Fruit fly (Drosophila melanogaster): Measurements from ENCODE around the gene usp.

Gene usp

dm6 chrX:2065073-2065472 is 23.0 kb upstream of the usp start, which contains the start of gene CG4281:
CG4281 (minus strand) TSS chrX:2065142.
- TF ChIP-seq CG12768 (GFP tag; optimal IDR thresholded peaks at IDR 0.05) (no peak), tj (GFP tag; optimal IDR thresholded peaks at IDR 0.05) (peak; percentile 24), kay (GFP tag; ENCODE audit: borderline replicate concordance) (no peak), Crg-1 (GFP tag; optimal IDR thresholded peaks at IDR 0.05) (peak; percentile 17), Hr96 (GFP tag; optimal IDR thresholded peaks at IDR 0.05) (no peak), CG11617 (GFP tag; optimal IDR thresholded peaks at IDR 0.05) (peak; percentile 23), pad (GFP tag; optimal IDR thresholded peaks at IDR 0.05) (no peak), CG7101 (tag; optimal IDR thresholded peaks at IDR 0.05) (peak; percentile 13), CG33017 (tag; optimal IDR thresholded peaks at IDR 0.05) (no peak), bab1 (GFP tag; optimal IDR thresholded peaks at IDR 0.05) (peak; percentile 70), CG7045 (GFP tag; optimal IDR thresholded peaks at IDR 0.05) (no peak), Mnt (GFP tag; optimal IDR thresholded peaks at IDR 0.05) (peak; percentile 37), Clk (GFP tag; optimal IDR thresholded peaks at IDR 0.05) (no peak), CG1620 (GFP tag; optimal IDR thresholded peaks at IDR 0.05) (no peak), cnc (optimal IDR thresholded peaks at IDR 0.05) (no peak), CG14711 (tag; optimal IDR thresholded peaks at IDR 0.05) (peak; percentile 40), cic (GFP tag; optimal IDR thresholded peaks at IDR 0.05) (no peak), CG5204 (GFP tag; optimal IDR thresholded peaks at IDR 0.05) (no peak), ovo (GFP tag; optimal IDR thresholded peaks at IDR 0.05) (no peak), toe (GFP tag; optimal IDR thresholded peaks at IDR 0.05) (no peak)

DNA sequence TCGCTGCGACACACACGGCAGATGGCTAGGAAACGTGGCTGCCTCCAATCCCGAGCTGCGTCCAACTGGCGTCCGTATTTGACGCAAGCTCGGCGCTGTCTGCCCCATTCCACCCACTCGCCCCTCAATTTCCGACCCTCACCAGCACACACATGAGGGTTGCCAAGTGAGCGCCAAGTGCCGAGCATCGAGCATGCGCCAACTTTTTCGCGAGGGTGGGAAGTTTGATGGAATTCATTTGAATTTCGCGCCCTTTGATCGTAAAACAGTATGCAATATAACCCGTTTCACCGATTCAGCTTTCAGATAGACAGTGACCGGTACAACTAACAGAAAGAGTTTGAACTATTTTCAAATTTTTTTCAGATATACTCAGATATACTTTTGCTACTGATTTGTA is 19.7 kb upstream of the usp start, which contains the start of gene Sik2:
TSS of gene Sik2 (minus strand) at position 67 of the 400 bp plus-strand sequence.
- TF ChIP-seq CG1620 (GFP tag; optimal IDR thresholded peaks at IDR 0.05) (no peak), CG14711 (tag; optimal IDR thresholded peaks at IDR 0.05) (peak; percentile 62)

DNA sequence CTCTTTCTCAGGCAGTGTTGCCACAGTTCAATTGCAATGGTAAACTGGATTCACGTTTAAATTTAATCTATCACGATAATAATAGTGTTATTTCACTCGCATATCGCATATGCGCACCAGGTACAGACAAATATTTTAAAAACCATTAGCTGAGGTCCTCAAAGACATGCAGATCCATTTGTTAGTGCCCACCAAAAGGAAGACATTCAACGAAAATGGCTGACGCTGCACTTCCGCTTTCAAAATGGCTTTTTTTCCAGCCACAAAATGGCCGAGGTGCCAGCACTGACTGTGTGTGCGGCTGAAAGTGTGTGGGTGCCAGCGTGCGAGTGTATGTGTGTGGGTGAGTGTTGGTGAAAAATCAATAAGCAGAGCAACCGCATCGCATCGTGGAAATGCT is 19.0 kb upstream of the usp start:
- peak; percentile 60 for TF ChIP-seq CG11617 (GFP tag; optimal IDR thresholded peaks at IDR 0.05)
- TF ChIP-seq Hr96 (GFP tag; optimal IDR thresholded peaks at IDR 0.05), result no peak
- TF ChIP-seq Mnt (GFP tag; optimal IDR thresholded peaks at IDR 0.05), result peak; percentile 36
- TF ChIP-seq Clk (GFP tag; optimal IDR thresholded peaks at IDR 0.05), result no peak
- TF ChIP-seq toe (GFP tag; optimal IDR thresholded peaks at IDR 0.05), result no peak
- no peak for TF ChIP-seq ovo (GFP tag; optimal IDR thresholded peaks at IDR 0.05)
- peak; percentile 66 for TF ChIP-seq CG14711 (tag; optimal IDR thresholded peaks at IDR 0.05)
- TF ChIP-seq CG12768 (GFP tag; optimal IDR thresholded peaks at IDR 0.05), result peak; percentile 63
- TF ChIP-seq CG33017 (tag; optimal IDR thresholded peaks at IDR 0.05), result no peak
- TF ChIP-seq CG7045 (GFP tag; optimal IDR thresholded peaks at IDR 0.05), result peak; percentile 57
- TF ChIP-seq cic (GFP tag; optimal IDR thresholded peaks at IDR 0.05), result no peak
- peak; percentile 44 for TF ChIP-seq pad (GFP tag; optimal IDR thresholded peaks at IDR 0.05)
- peak; percentile 63 for TF ChIP-seq CG7101 (tag; optimal IDR thresholded peaks at IDR 0.05)
- peak; percentile 19 for TF ChIP-seq bab1 (GFP tag; optimal IDR thresholded peaks at IDR 0.05)
- no peak for TF ChIP-seq kay (GFP tag; ENCODE audit: borderline replicate concordance)
- peak; percentile 60 for TF ChIP-seq CG5204 (GFP tag; optimal IDR thresholded peaks at IDR 0.05)
- no peak for TF ChIP-seq cnc (optimal IDR thresholded peaks at IDR 0.05)
- peak; percentile 7 for TF ChIP-seq Crg-1 (GFP tag; optimal IDR thresholded peaks at IDR 0.05)
- peak; percentile 87 for TF ChIP-seq tj (GFP tag; optimal IDR thresholded peaks at IDR 0.05)
- no peak for TF ChIP-seq CG1620 (GFP tag; optimal IDR thresholded peaks at IDR 0.05)

DNA sequence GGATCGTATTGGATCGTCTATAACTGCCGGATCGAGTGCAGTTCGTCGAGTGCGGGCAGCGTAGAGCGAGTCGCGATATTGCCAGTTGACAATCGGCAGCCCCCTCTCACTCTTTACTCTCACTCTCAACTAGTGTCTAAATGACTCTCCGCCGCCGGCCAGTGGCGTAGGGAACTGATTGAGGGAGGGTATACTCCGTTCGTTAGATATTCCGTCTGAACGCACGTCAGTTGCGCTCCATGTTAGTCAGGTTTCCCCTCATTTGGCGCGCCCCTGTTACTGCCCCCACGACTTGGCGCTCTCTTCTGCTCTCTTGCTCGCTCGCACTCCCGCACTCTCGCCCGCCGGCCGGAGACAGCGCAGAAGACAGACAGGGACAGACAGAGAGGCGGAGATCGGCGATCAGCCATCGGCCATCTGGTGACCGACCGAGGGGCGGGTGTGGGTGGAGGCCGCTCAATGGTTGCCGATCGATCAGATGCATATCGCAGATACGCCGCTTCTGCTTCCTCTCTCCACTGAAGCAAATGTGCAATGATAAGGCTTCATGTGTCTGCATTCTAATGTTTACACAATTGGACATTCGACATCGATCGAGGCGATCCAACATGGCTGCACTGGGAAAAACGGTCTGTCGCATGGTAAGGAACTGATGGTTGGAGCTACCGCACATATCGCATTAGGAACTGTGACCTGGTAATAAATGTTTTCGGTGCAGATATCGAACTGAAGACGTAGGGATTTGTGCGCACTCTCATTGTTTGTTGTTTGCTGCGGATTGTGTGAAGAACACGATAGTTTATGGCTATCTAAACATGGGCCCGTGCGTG is 8.2 kb upstream of the usp start, which contains the start of gene moody:
TSS of gene moody (minus strand) at position 51 of the 830 bp plus-strand sequence.
- TF ChIP-seq CG14711 (tag; optimal IDR thresholded peaks at IDR 0.05) (peak; percentile 93), cnc (optimal IDR thresholded peaks at IDR 0.05) (no peak), pad (GFP tag; optimal IDR thresholded peaks at IDR 0.05) (peak; percentile 97), Hr96 (GFP tag; optimal IDR thresholded peaks at IDR 0.05) (peak; percentile 99), cic (GFP tag; optimal IDR thresholded peaks at IDR 0.05) (peak; percentile 92), CG1620 (GFP tag; optimal IDR thresholded peaks at IDR 0.05) (peak; percentile 99), bab1 (GFP tag; optimal IDR thresholded peaks at IDR 0.05) (peak; percentile 99), Crg-1 (GFP tag; optimal IDR thresholded peaks at IDR 0.05) (peak; percentile 98), kay (GFP tag; ENCODE audit: borderline replicate concordance) (no peak), CG5204 (GFP tag; optimal IDR thresholded peaks at IDR 0.05) (peak; percentile 96), Clk (GFP tag; optimal IDR thresholded peaks at IDR 0.05) (peak; percentile 94), CG7101 (tag; optimal IDR thresholded peaks at IDR 0.05) (peak; percentile 98), tj (GFP tag; optimal IDR thresholded peaks at IDR 0.05) (peak; percentile 92), CG7045 (GFP tag; optimal IDR thresholded peaks at IDR 0.05) (peak; percentile 93), CG11617 (GFP tag; optimal IDR thresholded peaks at IDR 0.05) (peak; percentile 97), ovo (GFP tag; optimal IDR thresholded peaks at IDR 0.05) (peak; percentile 94), CG12768 (GFP tag; optimal IDR thresholded peaks at IDR 0.05) (peak; percentile 97), Mnt (GFP tag; optimal IDR thresholded peaks at IDR 0.05) (peak; percentile 96), CG33017 (tag; optimal IDR thresholded peaks at IDR 0.05) (peak; percentile 95), toe (GFP tag; optimal IDR thresholded peaks at IDR 0.05) (peak; percentile 93)

DNA sequence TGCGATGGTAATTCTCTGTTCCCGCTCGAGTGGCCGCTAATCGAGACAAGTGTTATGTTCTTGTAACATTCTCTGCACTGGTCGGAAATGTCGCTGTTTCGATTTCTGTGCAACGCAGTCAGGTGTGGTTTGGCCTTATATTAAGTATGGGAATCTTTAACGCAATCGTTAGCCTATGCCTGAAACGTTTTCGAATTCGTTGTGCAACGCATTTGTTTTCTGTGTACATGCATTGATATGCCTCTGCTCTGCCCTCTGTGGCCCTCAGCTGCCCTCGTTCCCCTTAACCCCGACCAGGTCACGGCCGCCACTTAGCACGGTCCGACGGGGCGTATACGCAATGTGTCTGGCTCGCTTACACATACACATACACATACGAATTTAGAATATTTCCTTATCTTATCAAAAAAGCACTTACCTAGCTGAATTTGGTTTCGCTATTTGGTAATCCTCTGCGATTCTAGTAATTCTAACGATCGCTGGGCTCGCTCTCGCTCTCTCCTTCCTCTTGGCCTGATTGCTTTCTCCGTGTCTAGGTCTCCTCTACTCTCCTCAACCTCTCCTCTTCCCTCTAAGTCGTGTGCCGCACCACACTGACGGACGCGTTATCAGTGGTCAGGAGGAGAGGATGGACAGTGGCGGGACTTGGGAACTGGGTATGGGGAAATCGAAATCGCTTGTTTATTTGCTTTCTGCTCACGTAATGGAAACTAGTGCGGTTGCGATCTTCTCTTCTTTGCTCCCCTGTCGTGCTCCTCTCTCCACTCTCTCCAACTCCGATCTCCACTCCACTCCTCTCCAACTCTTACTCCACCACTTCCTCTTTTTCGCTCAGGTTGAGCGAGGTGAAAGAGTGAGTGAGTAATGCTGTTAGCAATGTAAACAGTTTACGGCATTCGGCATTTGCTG is 6.9 kb upstream of the usp start:
- TF ChIP-seq cnc (optimal IDR thresholded peaks at IDR 0.05) (no peak), kay (GFP tag; ENCODE audit: borderline replicate concordance) (peak; percentile 70), CG12768 (GFP tag; optimal IDR thresholded peaks at IDR 0.05) (peak; percentile 27), CG14711 (tag; optimal IDR thresholded peaks at IDR 0.05) (no peak), cic (GFP tag; optimal IDR thresholded peaks at IDR 0.05) (peak; percentile 53), CG7045 (GFP tag; optimal IDR thresholded peaks at IDR 0.05) (no peak), Crg-1 (GFP tag; optimal IDR thresholded peaks at IDR 0.05) (no peak), pad (GFP tag; optimal IDR thresholded peaks at IDR 0.05) (peak; percentile 19), Mnt (GFP tag; optimal IDR thresholded peaks at IDR 0.05) (peak; percentile 51)
